Fruit fly (Drosophila melanogaster) whole organism, embryonic: ENCODE measurements around the gene CG5810.
A peak's percentile ranks its signal among the peaks of the same experiment; 100 is the strongest.

ENCODE experiments used
- Abd-B ChIP-seq: fragments of 200-800 bp; sonication (Bioruptor generic); optimal IDR thresholded peaks from 2 replicates; lab custom pipeline; 2018; ENCODE audit warnings: missing biosample characterization, mild to moderate bottlenecking, missing genetic modification characterization, moderate library complexity
- Aef1 ChIP-seq: fragments of 200-800 bp; sonication (Bioruptor generic); IDR thresholded peaks from 3 replicates; pipeline ENCODE4 v1.3.6; 2022; ENCODE audit warnings: missing biosample characterization, missing genetic modification characterization
- B-H1 ChIP-seq: fragments of 200-800 bp; sonication (Bioruptor generic); IDR thresholded peaks from 3 replicates; pipeline ENCODE4 v1.3.6; 2022; ENCODE audit warnings: missing biosample characterization, missing genetic modification characterization
- Bdp1 ChIP-seq: fragments of 200-800 bp; sonication (Bioruptor generic); optimal IDR thresholded peaks from 3 replicates; lab custom pipeline; 2016; ENCODE audit warnings: missing biosample characterization, missing genetic modification characterization
- Bteb2 ChIP-seq: fragments of 200-800 bp; sonication (Bioruptor generic); optimal IDR thresholded peaks from 2 replicates; lab custom pipeline; 2016; ENCODE audit warnings: missing biosample characterization, missing genetic modification characterization
- CG10543 ChIP-seq: fragments of 200-800 bp; sonication (Bioruptor generic); optimal IDR thresholded peaks from 3 replicates; lab custom pipeline; 2017; ENCODE audit warnings: missing biosample characterization, mild to moderate bottlenecking, missing genetic modification characterization, moderate library complexity
- CG11247 ChIP-seq: fragments of 200-800 bp; sonication (Bioruptor generic); IDR thresholded peaks from 2 replicates; pipeline ENCODE4 v1.3.6; 2022; ENCODE audit warnings: missing biosample characterization, missing genetic modification characterization
- CG1233 ChIP-seq: fragments of 200-800 bp; sonication (Bioruptor generic); optimal IDR thresholded peaks from 4 replicates; lab custom pipeline; 2018; ENCODE audit warnings: missing biosample characterization, mild to moderate bottlenecking, missing genetic modification characterization
- CG13424 ChIP-seq: fragments of 200-800 bp; sonication (Bioruptor generic); optimal IDR thresholded peaks from 2 replicates; lab custom pipeline; 2019; ENCODE audit warnings: missing biosample characterization, mild to moderate bottlenecking, missing genetic modification characterization, moderate library complexity
- CG13894 ChIP-seq: fragments of 200-800 bp; sonication (Bioruptor generic); optimal IDR thresholded peaks from 3 replicates; lab custom pipeline; 2018; ENCODE audit warnings: missing biosample characterization, mild to moderate bottlenecking, missing genetic modification characterization, moderate library complexity
- CG14014 ChIP-seq: fragments of 200-800 bp; sonication (Bioruptor generic); IDR thresholded peaks from 2 replicates; pipeline ENCODE4 v1.3.6; 2022; ENCODE audit warnings: missing biosample characterization, missing genetic modification characterization
- CG15269 ChIP-seq: fragments of 200-800 bp; sonication (Bioruptor generic); optimal IDR thresholded peaks from 2 replicates; lab custom pipeline; 2018; ENCODE audit warnings: missing biosample characterization, mild to moderate bottlenecking, missing genetic modification characterization, moderate library complexity
- CG17328 ChIP-seq: fragments of 200-800 bp; sonication (Bioruptor generic); IDR thresholded peaks from 2 replicates; pipeline ENCODE4 v1.3.6; 2022; ENCODE audit warnings: missing biosample characterization, missing genetic modification characterization
- CG18262 ChIP-seq: fragments of 200-800 bp; optimal IDR thresholded peaks from 3 replicates; lab custom pipeline; 2019; ENCODE audit warnings: missing biosample characterization, mild to moderate bottlenecking, missing genetic modification characterization, moderate library complexity
- CG2120 ChIP-seq: fragments of 200-800 bp; sonication (Bioruptor generic); optimal IDR thresholded peaks from 3 replicates; lab custom pipeline; 2016; ENCODE audit warnings: missing biosample characterization, missing genetic modification characterization
- CG2129 ChIP-seq: fragments of 200-800 bp; sonication (Bioruptor generic); IDR thresholded peaks from 2 replicates; pipeline ENCODE4 v1.3.6; 2022; ENCODE audit warnings: missing biosample characterization, missing genetic modification characterization; ENCODE audit not compliant: partially characterized antibody
- CG2678 ChIP-seq: fragments of 200-800 bp; sonication (Bioruptor generic); optimal IDR thresholded peaks from 3 replicates; lab custom pipeline; 2019; ENCODE audit warnings: missing biosample characterization, mild to moderate bottlenecking, missing genetic modification characterization, moderate library complexity
- CG2712 ChIP-seq: fragments of 200-800 bp; optimal IDR thresholded peaks from 3 replicates; lab custom pipeline; 2019; ENCODE audit warnings: missing biosample characterization, mild to moderate bottlenecking, missing genetic modification characterization, moderate library complexity
- CG34376 ChIP-seq: fragments of 200-800 bp; sonication (Bioruptor generic); optimal IDR thresholded peaks from 2 replicates; lab custom pipeline; 2018; ENCODE audit warnings: missing biosample characterization, mild to moderate bottlenecking, missing genetic modification characterization
- CG4424 ChIP-seq: fragments of 200-800 bp; sonication (Bioruptor generic); optimal IDR thresholded peaks from 3 replicates; lab custom pipeline; 2016; ENCODE audit warnings: missing biosample characterization, missing genetic modification characterization
- CG9727 ChIP-seq: fragments of 200-800 bp; sonication (Bioruptor generic); optimal IDR thresholded peaks from 3 replicates; lab custom pipeline; 2017; ENCODE audit warnings: missing biosample characterization, mild to moderate bottlenecking, missing genetic modification characterization
- CG9817 ChIP-seq: fragments of 200-800 bp; sonication (Bioruptor generic); optimal IDR thresholded peaks from 2 replicates; lab custom pipeline; 2018; ENCODE audit warnings: missing biosample characterization, mild to moderate bottlenecking, missing genetic modification characterization, moderate library complexity
- CG9932 ChIP-seq: fragments of 200-800 bp; sonication (Bioruptor generic); IDR thresholded peaks from 2 replicates; pipeline ENCODE4 v1.3.6; 2022; ENCODE audit warnings: missing biosample characterization, missing genetic modification characterization
- Dref ChIP-seq: fragments of 200-800 bp; sonication (Bioruptor generic); IDR thresholded peaks from 2 replicates; pipeline ENCODE4 v1.3.6; 2022; ENCODE audit warnings: missing biosample characterization, missing genetic modification characterization
- E2f2 ChIP-seq: fragments of 200-800 bp; sonication (Bioruptor generic); IDR thresholded peaks from 2 replicates; pipeline ENCODE4 v1.3.6; 2022; ENCODE audit warnings: missing biosample characterization, missing genetic modification characterization
- Fer3 ChIP-seq: fragments of 200-800 bp; sonication (Bioruptor generic); optimal IDR thresholded peaks from 2 replicates; lab custom pipeline; 2018; ENCODE audit warnings: missing biosample characterization, mild to moderate bottlenecking, missing genetic modification characterization, moderate library complexity
- H2.0 ChIP-seq: fragments of 200-800 bp; sonication (Bioruptor generic); IDR thresholded peaks from 2 replicates; pipeline ENCODE4 v1.3.6; 2022; ENCODE audit warnings: missing biosample characterization, missing genetic modification characterization
- Hey ChIP-seq: fragments of 200-800 bp; sonication (Bioruptor generic); optimal IDR thresholded peaks from 3 replicates; lab custom pipeline; 2018; ENCODE audit warnings: missing biosample characterization, mild to moderate bottlenecking, missing genetic modification characterization
- Hmx ChIP-seq: fragments of 200-800 bp; sonication (Bioruptor generic); optimal IDR thresholded peaks from 2 replicates; lab custom pipeline; 2016; ENCODE audit warnings: missing biosample characterization, missing genetic modification characterization
- Hsf ChIP-seq: fragments of 200-800 bp; sonication (Bioruptor generic); optimal IDR thresholded peaks from 3 replicates; lab custom pipeline; 2016; ENCODE audit warnings: missing biosample characterization, missing genetic modification characterization
- Mad ChIP-seq: fragments of 200-800 bp; sonication (Bioruptor generic); optimal IDR thresholded peaks from 2 replicates; lab custom pipeline; 2016; ENCODE audit warnings: missing biosample characterization, missing genetic modification characterization
- Meics ChIP-seq: fragments of 200-800 bp; sonication (Bioruptor generic); optimal IDR thresholded peaks from 2 replicates; lab custom pipeline; 2017; ENCODE audit warnings: missing biosample characterization, mild to moderate bottlenecking, missing genetic modification characterization
- NK7.1 ChIP-seq: fragments of 200-800 bp; sonication (Bioruptor generic); optimal IDR thresholded peaks from 3 replicates; lab custom pipeline; 2016; ENCODE audit warnings: missing biosample characterization, missing genetic modification characterization
- Sox100B ChIP-seq: fragments of 200-800 bp; sonication (Bioruptor generic); optimal IDR thresholded peaks from 3 replicates; lab custom pipeline; 2018; ENCODE audit warnings: missing biosample characterization, mild to moderate bottlenecking, missing genetic modification characterization
- Ssrp ChIP-seq: fragments of 200-800 bp; sonication (Bioruptor generic); optimal IDR thresholded peaks from 2 replicates; lab custom pipeline; 2018; ENCODE audit warnings: missing biosample characterization, mild to moderate bottlenecking, missing genetic modification characterization, moderate library complexity
- Xrp1 ChIP-seq: fragments of 200-800 bp; sonication (Bioruptor generic); IDR thresholded peaks from 2 replicates; pipeline ENCODE4 v1.3.6; 2022; ENCODE audit warnings: missing biosample characterization, missing genetic modification characterization
- al ChIP-seq: fragments of 200-800 bp; sonication (Bioruptor generic); IDR thresholded peaks from 2 replicates; pipeline ENCODE4 v1.3.6; 2022; ENCODE audit warnings: missing biosample characterization, missing genetic modification characterization
- cas ChIP-seq: fragments of 200-800 bp; sonication (Bioruptor generic); IDR thresholded peaks from 2 replicates; pipeline ENCODE4 v1.3.6; 2022; ENCODE audit warnings: missing biosample characterization, missing genetic modification characterization
- fd3F ChIP-seq: fragments of 200-800 bp; sonication (Bioruptor generic); optimal IDR thresholded peaks from 2 replicates; lab custom pipeline; 2018; ENCODE audit warnings: missing biosample characterization, mild to moderate bottlenecking, missing genetic modification characterization, moderate library complexity
- gfzf ChIP-seq: fragments of 200-800 bp; sonication (Bioruptor generic); optimal IDR thresholded peaks from 2 replicates; lab custom pipeline; 2016; ENCODE audit warnings: missing biosample characterization, mild to moderate bottlenecking, missing genetic modification characterization, moderate library complexity
- hkb ChIP-seq, 2 experiments: fragments of 200-800 bp in 1 of 2; fragments of >200 bp in 1 of 2; sonication (Bioruptor generic) in 1 of 2; IDR thresholded peaks in 1 of 2; optimal IDR thresholded peaks in 1 of 2; 2 replicates each; pipeline versions ENCODE4 v1.3.6 to Lab custom; 2017 to 2022; ENCODE audit warnings: missing biosample characterization in 1 of 2, missing genetic modification characterization in 1 of 2
- mam ChIP-seq: fragments of 200-800 bp; sonication (Bioruptor generic); optimal IDR thresholded peaks from 3 replicates; lab custom pipeline; 2016; ENCODE audit warnings: missing biosample characterization, missing genetic modification characterization
- nerfin-1 ChIP-seq: fragments of 200-800 bp; sonication (Bioruptor generic); optimal IDR thresholded peaks from 3 replicates; lab custom pipeline; 2019; ENCODE audit warnings: missing biosample characterization, mild to moderate bottlenecking, missing genetic modification characterization, moderate library complexity
- sens ChIP-seq: fragments of 200-800 bp; sonication (Bioruptor generic); peaks from one replicate; lab custom pipeline; 2016; ENCODE audit warnings: missing biosample characterization, missing genetic modification characterization
- seq ChIP-seq: fragments of 200-800 bp; sonication (Bioruptor generic); IDR thresholded peaks from 2 replicates; pipeline ENCODE4 v1.3.6; 2022; ENCODE audit warnings: missing biosample characterization, missing genetic modification characterization
- tin ChIP-seq: fragments of 200-800 bp; sonication (Bioruptor generic); optimal IDR thresholded peaks from 3 replicates; lab custom pipeline; 2016; ENCODE audit warnings: missing biosample characterization, missing genetic modification characterization
- tio ChIP-seq: fragments of 200-800 bp; sonication (Bioruptor generic); optimal IDR thresholded peaks from 2 replicates; lab custom pipeline; 2017; ENCODE audit warnings: missing biosample characterization, missing genetic modification characterization, inconsistent platforms

Gene CG5810

DNA sequence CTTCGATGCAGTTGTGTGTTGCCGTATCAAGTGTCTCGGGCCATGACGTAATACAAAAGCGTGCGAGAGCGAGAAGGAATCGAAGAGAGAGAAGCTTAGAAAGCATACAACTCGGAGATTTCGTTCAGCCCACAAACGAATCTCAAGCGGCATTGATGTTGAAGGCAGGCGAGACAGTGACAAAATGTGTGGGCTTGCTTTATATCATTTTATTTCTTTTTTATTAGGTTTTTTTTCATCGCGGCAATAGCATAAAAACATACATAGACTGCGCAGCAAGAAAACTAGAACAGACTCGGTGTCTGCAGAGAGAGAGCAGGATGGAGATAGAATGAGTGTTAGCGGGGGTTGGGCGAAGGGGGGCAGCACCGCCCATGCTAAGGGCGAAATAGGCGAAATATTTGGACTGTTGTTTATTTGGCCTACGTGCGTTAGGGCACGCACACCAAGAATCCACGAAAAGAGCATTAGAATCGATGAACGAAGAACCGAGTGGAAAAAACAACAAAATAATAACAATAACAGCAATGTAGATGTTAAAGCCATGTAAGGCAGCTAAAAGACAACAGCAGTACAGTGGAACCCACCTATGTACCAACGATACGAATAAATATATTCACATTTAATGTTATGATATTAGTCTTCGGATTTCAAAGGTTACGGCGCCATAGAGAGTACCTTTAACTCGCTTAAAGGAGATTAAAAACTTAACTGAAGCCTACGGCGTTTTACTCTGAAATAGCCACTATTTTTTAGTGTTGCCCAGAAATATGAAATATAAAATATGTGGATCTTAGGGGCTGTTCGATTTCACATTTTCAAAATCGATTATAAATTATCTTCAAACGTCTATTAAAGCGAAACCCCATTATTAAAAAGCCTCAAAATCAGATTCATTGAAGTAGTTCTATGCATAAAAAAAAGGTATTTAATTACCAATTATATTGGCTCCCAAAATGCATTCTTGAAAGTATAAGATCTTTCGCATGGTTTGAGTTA is 24.1 kb downstream of the CG5810 start (continued):
- peak; percentile 46 for TF ChIP-seq CG13424 (tag; lab: Kevin White, UChicago)
- no peak for TF ChIP-seq cas
- peak; percentile 45; the same call in 1 of the 2 replicates for TF ChIP-seq al (GFP tag; lab: Robert Waterston, UW)
- peak; percentile 56 for TF ChIP-seq CG2678 (tag; lab: Kevin White, UChicago)
- peak; percentile 27; the same call in 1 of the 2 replicates for TF ChIP-seq Xrp1 (GFP tag; lab: Robert Waterston, UW)
- TF ChIP-seq seq (GFP tag; lab: Robert Waterston, UW), result 0 out of 2 replicates have a peak, but pooled peaks have one; percentile 6
- peak; percentile 21 for TF ChIP-seq fd3F (GFP tag; lab: Kevin White, UChicago)
- TF ChIP-seq H2.0 (GFP tag; lab: Robert Waterston, UW), result 0 out of 2 replicates have a peak, but pooled peaks have one; percentile 8
- TF ChIP-seq CG9727 (GFP tag; lab: Kevin White, UChicago), result peak; percentile 50
- TF ChIP-seq CG13894 (tag; lab: Kevin White, UChicago), result peak; percentile 84
- peak; percentile 6 for TF ChIP-seq Fer3 (tag; lab: Kevin White, UChicago)
- TF ChIP-seq mam, result peak; percentile 27
- TF ChIP-seq tio, result peak; percentile 61
- no peak for TF ChIP-seq NK7.1 (GFP tag; lab: Kevin White, UChicago)
- TF ChIP-seq Sox100B (GFP tag; lab: Kevin White, UChicago), result peak; percentile 52
- peak; percentile 40 for TF ChIP-seq CG9817 (tag; lab: Kevin White, UChicago)
- no peak for TF ChIP-seq gfzf (GFP tag; lab: Kevin White, UChicago)
- peak; percentile 32 for TF ChIP-seq CG4424
- TF ChIP-seq E2f2, result 0 out of 2 replicates have a peak, but pooled peaks have one; percentile 32
- TF ChIP-seq Aef1 (GFP tag; lab: Robert Waterston, UW), result no peak
- peak; percentile 73 for TF ChIP-seq sens (GFP tag; lab: Kevin White, UChicago)
- peak; percentile 61 for TF ChIP-seq Meics (GFP tag; lab: Kevin White, UChicago)
- TF ChIP-seq CG2712, result peak; percentile 62
- peak; percentile 54 for TF ChIP-seq CG10543
- no peak for TF ChIP-seq B-H1 (GFP tag; lab: Robert Waterston, UW)
- TF ChIP-seq CG18262 (tag; lab: Kevin White, UChicago), result peak; percentile 73
- TF ChIP-seq CG11247, result peak; percentile 55; the same call in 1 of the 2 replicates
- peak; percentile 12 for TF ChIP-seq tin (GFP tag; lab: Kevin White, UChicago)
- TF ChIP-seq hkb (optimal IDR thresholded peaks at IDR 0.05; lab: Kevin White, UChicago), result no peak
- peak; percentile 74 for TF ChIP-seq hkb (GFP tag; IDR thresholded peaks at IDR 0.05; lab: Robert Waterston, UW)
- no peak for TF ChIP-seq Bdp1
- no peak for TF ChIP-seq CG1233 (GFP tag; lab: Kevin White, UChicago)
- TF ChIP-seq CG9932 (GFP tag; lab: Robert Waterston, UW), result peak; percentile 57
- TF ChIP-seq Hey (tag; lab: Kevin White, UChicago), result no peak
- no peak for TF ChIP-seq CG34376 (GFP tag; lab: Kevin White, UChicago)
- TF ChIP-seq Mad (GFP tag; lab: Kevin White, UChicago), result no peak
- no peak for TF ChIP-seq Dref (GFP tag; lab: Robert Waterston, UW)
- no peak for TF ChIP-seq Bteb2 (GFP tag; lab: Kevin White, UChicago)
- TF ChIP-seq Hmx (GFP tag; lab: Kevin White, UChicago), result peak; percentile 30
- TF ChIP-seq CG2129 (GFP tag; lab: Robert Waterston, UW), result no peak
- TF ChIP-seq CG17328 (GFP tag; lab: Robert Waterston, UW), result 0 out of 2 replicates have a peak, but pooled peaks have one; percentile 29
- peak; percentile 46 for TF ChIP-seq CG2120 (GFP tag; lab: Kevin White, UChicago)
- TF ChIP-seq Ssrp, result peak; percentile 32
- peak; percentile 58; the same call in 1 of the 2 replicates for TF ChIP-seq CG14014
- TF ChIP-seq Hsf (GFP tag; lab: Kevin White, UChicago), result peak; percentile 42
- no peak for TF ChIP-seq nerfin-1
- peak; percentile 41 for TF ChIP-seq CG15269 (tag; lab: Kevin White, UChicago)
- peak; percentile 10 for TF ChIP-seq Abd-B (GFP tag; lab: Kevin White, UChicago)
